Worm (Caenorhabditis elegans): ENCODE data around the gene sorb-1.

ce11 chrIV:13726630-13727029 lies 23.5 kb upstream of the sorb-1 start, which contains the start of gene ent-4:
- TF ChIP-seq lsy-2 (tag; optimal IDR thresholded peaks at IDR 0.05) (no peak), ceh-82 (tag; optimal IDR thresholded peaks at IDR 0.05) (no peak), nhr-10 (tag; optimal IDR thresholded peaks at IDR 0.05) (no peak), C34F6.9 (tag; optimal IDR thresholded peaks at IDR 0.05) (no peak), nhr-237 (tag; optimal IDR thresholded peaks at IDR 0.05) (no peak), ama-1 (optimal IDR thresholded peaks at IDR 0.05) (no peak), Y55F3AM.14 (GFP tag; optimal IDR thresholded peaks at IDR 0.05) (no peak)

All from whole organism, L2 larva.